Fruit fly (Drosophila melanogaster): ENCODE data around the gene Ugt35A1.

Gene Ugt35A1

DNA sequence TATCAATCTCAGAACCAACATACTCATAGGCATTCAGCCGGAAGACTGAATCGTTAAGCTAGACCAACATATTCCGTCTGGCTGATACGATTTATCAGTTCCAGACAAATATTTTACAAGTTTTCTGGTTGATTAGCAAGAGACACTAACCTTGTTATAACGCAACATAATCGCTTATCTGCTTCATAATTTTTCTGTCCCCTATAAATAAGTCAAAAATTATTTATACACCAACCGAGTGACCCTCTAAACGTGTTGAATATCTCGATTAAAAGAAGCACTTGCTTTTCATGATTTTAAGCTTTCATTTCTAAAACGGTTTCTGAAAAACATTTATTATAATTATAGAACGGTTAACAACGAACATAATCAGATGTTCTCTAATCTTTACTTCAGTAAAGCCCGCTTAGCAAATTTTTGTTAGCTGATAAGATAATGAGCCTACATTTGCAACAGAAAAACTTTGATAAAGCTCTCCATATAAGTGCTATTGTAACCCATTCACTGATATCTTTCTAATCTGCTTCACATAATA lies 4.5 kb downstream of the Ugt35A1 start, which contains the start of gene Ugt35E2:
Ugt35E2 (minus strand) TSS at position 51 of the 535 bp plus-strand sequence.
- TF ChIP-seq Myc (optimal IDR thresholded peaks at IDR 0.05), result no peak
- no peak for TF ChIP-seq psq (optimal IDR thresholded peaks at IDR 0.05)
- TF ChIP-seq insv (optimal IDR thresholded peaks at IDR 0.05), result no peak
- no peak for TF ChIP-seq h (optimal IDR thresholded peaks at IDR 0.05)
- TF ChIP-seq Sin3A (optimal IDR thresholded peaks at IDR 0.05), result no peak
- no peak for TF ChIP-seq ttk (optimal IDR thresholded peaks at IDR 0.05)

DNA sequence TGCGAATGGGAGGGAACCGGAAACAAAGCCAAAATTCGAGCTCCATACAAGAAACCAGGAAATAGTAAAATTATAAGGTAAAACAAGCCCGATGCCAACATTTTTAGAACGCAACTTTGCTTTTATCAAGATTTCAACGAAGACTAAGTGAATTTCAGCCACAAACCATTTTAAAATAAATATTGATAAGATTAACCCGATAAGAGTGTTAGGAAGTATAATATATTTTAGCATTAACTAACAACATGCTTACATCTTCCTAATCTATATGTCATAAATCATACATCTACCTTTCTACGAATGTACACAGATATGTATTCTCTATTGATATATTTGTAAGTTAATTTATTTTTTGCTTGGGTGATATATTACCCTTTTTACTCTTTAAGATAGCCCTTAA lies 6.5 kb downstream of the Ugt35A1 start, which contains the start of gene Ugt35E1:
Ugt35E1 (minus strand) TSS at position 101 of the 400 bp plus-strand sequence.
- TF ChIP-seq insv (optimal IDR thresholded peaks at IDR 0.05), result no peak
- TF ChIP-seq ttk (optimal IDR thresholded peaks at IDR 0.05), result no peak
- TF ChIP-seq Sin3A (optimal IDR thresholded peaks at IDR 0.05), result no peak
- TF ChIP-seq h (optimal IDR thresholded peaks at IDR 0.05), result no peak
- no peak for TF ChIP-seq Myc (optimal IDR thresholded peaks at IDR 0.05)
- TF ChIP-seq psq (optimal IDR thresholded peaks at IDR 0.05), result no peak

DNA sequence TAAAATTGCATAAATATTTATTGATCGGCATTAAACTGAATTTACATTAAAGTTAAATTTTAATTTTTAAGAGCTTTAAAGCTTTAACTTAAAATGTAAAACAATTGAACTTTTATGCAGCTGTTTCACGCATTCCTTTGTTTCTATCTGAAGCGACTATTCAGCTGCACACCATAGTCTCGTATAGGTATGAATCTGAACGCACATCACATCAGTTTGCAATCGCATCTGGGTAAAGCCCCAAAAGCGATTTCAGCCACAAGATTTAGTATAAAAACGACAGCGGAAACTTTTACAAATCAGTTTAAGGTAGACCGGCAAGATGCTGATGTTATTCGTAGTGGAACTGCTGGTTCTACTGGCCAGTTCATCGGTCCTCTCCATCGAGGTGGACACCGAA lies 11.6 kb downstream of the Ugt35A1 start, which contains the start of gene CG4757:
CG4757 (plus strand) TSS at position 301 of the 400 bp plus-strand sequence.
- TF ChIP-seq ttk (optimal IDR thresholded peaks at IDR 0.05) (no peak), Myc (optimal IDR thresholded peaks at IDR 0.05) (no peak), insv (optimal IDR thresholded peaks at IDR 0.05) (no peak), h (optimal IDR thresholded peaks at IDR 0.05) (no peak), Sin3A (optimal IDR thresholded peaks at IDR 0.05) (no peak), psq (optimal IDR thresholded peaks at IDR 0.05) (no peak)

DNA sequence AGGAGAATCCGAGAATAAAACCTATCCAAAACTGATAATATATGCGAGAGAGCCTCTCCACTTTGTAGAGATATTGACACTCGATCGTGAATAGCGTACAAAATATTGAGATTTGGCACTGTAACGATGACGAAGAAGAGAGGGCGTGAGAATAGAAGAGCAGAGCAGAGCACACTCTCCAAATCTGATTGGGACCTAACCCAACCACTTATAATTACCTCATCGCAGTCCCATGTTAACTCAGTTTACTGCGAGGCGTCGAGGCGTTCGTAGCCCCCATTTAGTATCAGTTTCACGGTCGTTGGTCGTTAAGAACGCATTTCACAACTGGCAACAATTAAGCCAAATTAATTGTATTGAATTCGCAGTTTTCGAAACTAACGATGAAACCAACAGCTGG lies 15.6 kb downstream of the Ugt35A1 start, which contains the start of gene Ugt302C1:
Ugt302C1 (plus strand) TSS at position 241 of the 400 bp plus-strand sequence.
- TF ChIP-seq h (optimal IDR thresholded peaks at IDR 0.05) (no peak), Myc (optimal IDR thresholded peaks at IDR 0.05) (no peak), insv (optimal IDR thresholded peaks at IDR 0.05) (no peak), psq (optimal IDR thresholded peaks at IDR 0.05) (no peak), Sin3A (optimal IDR thresholded peaks at IDR 0.05) (no peak), ttk (optimal IDR thresholded peaks at IDR 0.05) (no peak)

DNA sequence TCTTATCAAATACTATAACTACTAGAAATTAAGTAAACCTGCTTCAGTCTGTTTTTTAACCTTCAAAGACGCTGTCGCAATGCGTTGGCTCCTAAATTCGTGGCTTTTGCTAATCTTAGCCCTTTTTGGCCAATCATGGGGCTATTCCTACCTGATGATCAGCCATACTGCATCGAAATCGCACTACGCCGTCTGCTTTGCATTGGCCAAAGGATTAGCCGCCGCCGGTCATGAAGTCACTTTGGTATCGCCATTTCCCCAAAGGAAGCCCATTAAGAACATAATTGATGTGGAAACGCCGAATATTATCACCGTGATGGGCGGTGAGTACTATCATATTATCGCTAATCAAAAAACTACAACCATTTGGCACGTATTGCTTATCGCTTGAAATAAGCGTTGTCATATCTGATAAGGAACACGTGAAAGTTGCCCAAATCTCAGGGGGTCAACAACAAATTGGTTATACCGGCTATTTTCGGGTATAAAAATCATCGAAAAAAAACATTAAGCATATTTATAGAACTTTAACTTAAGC lies 17.8 kb downstream of the Ugt35A1 start, which contains the start of gene Ugt302E1:
Ugt302E1 (plus strand) TSS at position 51 of the 538 bp plus-strand sequence.
- TF ChIP-seq Sin3A (optimal IDR thresholded peaks at IDR 0.05) (no peak), ttk (optimal IDR thresholded peaks at IDR 0.05) (no peak), Myc (optimal IDR thresholded peaks at IDR 0.05) (no peak), h (optimal IDR thresholded peaks at IDR 0.05) (no peak), psq (optimal IDR thresholded peaks at IDR 0.05) (no peak), insv (optimal IDR thresholded peaks at IDR 0.05) (no peak)

DNA sequence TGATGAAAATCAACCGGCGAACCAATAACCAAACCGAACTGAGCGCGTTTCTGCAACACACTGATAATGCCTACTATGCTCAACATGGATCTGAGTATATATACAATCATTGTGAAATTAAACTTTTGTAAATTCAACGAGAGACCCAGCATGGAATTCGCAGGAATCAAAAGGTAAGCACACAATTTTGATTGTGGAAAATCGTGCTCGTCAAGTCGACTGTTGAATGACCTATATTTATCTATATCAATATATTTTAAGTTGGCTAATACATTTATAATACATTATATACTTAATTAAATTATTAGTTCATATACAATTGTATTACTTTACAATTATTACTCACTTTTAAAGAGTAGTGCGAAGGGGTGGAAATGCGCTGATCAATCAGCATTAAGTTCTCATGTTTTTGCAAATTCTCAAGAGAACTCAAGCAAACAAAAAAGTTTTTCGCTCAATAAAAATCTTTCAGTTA lies 18.6 kb downstream of the Ugt35A1 start, which contains the start of gene Ugt302K1:
Ugt302K1 (minus strand) TSS at position 51 of the 475 bp plus-strand sequence.
- no peak for TF ChIP-seq insv (optimal IDR thresholded peaks at IDR 0.05)
- no peak for TF ChIP-seq Myc (optimal IDR thresholded peaks at IDR 0.05)
- no peak for TF ChIP-seq ttk (optimal IDR thresholded peaks at IDR 0.05)
- no peak for TF ChIP-seq h (optimal IDR thresholded peaks at IDR 0.05)

DNA sequence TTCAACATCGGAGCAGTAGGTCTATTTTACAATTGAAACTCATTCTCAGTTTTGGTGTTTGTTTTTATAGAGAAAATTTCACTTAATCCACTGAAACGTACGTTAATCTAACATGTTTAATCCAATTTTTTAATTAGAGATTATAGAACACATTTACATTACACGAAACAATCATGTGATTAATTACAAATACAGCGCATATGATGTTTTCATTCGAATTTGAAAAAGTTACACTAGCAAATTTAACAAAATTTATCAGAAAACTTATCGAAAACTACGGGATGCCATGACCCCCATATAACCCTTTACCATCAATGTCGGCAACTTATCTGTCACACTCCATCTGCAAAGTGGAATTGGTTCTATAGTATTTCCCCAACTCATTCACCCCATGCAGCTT lies 27.3 kb downstream of the Ugt35A1 start, which contains the start of gene CheA86a:
CheA86a (minus strand) TSS at position 101 of the 400 bp plus-strand sequence.
- no peak for TF ChIP-seq h (optimal IDR thresholded peaks at IDR 0.05)
- TF ChIP-seq ttk (optimal IDR thresholded peaks at IDR 0.05), result no peak
- no peak for TF ChIP-seq Myc (optimal IDR thresholded peaks at IDR 0.05)
- TF ChIP-seq Sin3A (optimal IDR thresholded peaks at IDR 0.05), result no peak
- no peak for TF ChIP-seq psq (optimal IDR thresholded peaks at IDR 0.05)
- TF ChIP-seq insv (optimal IDR thresholded peaks at IDR 0.05), result no peak

DNA sequence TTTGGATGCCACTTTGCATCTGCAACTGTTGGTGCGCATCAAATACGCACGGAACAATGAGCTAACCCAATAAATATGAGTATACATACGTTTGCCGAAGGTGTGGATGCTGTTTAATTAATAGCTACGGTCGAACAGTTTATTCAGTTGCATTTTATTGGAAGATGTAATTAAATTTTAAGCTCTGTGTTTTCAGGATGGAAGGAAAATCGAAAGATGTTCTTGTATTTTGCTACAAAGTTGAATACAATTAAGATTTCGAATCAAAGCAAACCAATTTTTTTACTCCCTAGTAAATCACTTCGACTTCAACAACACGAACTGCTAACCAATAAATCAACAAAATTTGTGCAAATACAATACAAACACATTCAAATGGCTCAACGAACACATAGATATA lies 35.6 kb downstream of the Ugt35A1 start, which contains the start of gene mAcon2:
mAcon2 (plus strand) TSS at position 301 of the 400 bp plus-strand sequence.
- no peak for TF ChIP-seq h (optimal IDR thresholded peaks at IDR 0.05)
- no peak for TF ChIP-seq psq (optimal IDR thresholded peaks at IDR 0.05)
- no peak for TF ChIP-seq ttk (optimal IDR thresholded peaks at IDR 0.05)
- TF ChIP-seq Sin3A (optimal IDR thresholded peaks at IDR 0.05), result no peak
- no peak for TF ChIP-seq Myc (optimal IDR thresholded peaks at IDR 0.05)
- no peak for TF ChIP-seq insv (optimal IDR thresholded peaks at IDR 0.05)

DNA sequence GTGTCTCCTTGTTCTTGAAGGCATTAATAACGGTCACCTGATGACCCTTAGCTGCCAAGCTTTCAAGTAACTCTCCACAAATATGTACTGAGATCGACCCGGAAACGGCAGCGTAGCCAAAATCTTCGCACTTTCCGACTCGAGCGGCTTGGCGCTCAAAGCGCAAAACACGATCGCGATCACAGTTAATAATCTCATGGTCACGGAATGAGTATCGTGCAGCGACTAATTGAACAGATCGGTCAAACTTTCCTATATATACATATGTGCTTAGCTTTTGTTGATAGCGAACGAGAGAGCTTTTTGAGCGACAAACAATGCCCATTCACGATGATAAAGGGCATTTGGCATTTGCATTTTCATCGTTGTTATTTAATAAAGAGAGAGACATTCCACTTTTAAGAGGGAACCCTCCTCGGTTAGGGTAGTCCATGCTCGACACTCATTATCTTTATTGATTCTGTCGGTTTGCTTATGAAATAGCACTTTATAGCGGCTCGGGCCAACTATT lies 44.3 kb downstream of the Ugt35A1 start, which contains the start of gene Ugt35C1:
Ugt35C1 (minus strand) TSS at position 213 of the 511 bp plus-strand sequence.
- TF ChIP-seq h (optimal IDR thresholded peaks at IDR 0.05) (no peak), psq (optimal IDR thresholded peaks at IDR 0.05) (no peak), Sin3A (optimal IDR thresholded peaks at IDR 0.05) (no peak), insv (optimal IDR thresholded peaks at IDR 0.05) (no peak), ttk (optimal IDR thresholded peaks at IDR 0.05) (no peak), Myc (optimal IDR thresholded peaks at IDR 0.05) (no peak)

DNA sequence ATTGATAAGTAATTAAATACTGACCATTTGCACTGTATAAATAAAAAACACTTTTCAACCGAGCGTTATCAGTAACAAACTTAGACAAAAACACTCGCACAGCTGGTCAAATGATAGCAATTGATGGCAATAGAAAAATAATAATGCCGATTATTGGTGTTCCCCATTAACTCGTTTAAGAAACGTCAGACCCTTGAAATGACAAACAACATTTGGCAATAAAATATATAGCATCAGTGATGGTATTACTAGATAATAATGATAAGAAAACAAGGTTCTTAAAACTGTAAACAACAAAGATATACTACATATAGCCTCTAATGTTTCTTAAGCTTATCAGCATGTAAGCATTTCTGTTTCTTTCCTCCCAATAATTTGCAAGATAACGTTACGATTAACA lies 46.1 kb downstream of the Ugt35A1 start:
- TF ChIP-seq Myc (optimal IDR thresholded peaks at IDR 0.05) (no peak), psq (optimal IDR thresholded peaks at IDR 0.05) (no peak)
